Fruit fly (Drosophila melanogaster) Kc167 (cell line): Measurements from ENCODE around the gene ppk20.

Source experiments
- Sin3A ChIP-seq: fragments of >200 bp; optimal IDR thresholded peaks from 2 replicates; lab custom pipeline; 2018; ENCODE audit warnings: missing external identifiers
- h ChIP-seq: fragments of >200 bp; optimal IDR thresholded peaks from 3 replicates; lab custom pipeline; 2018; ENCODE audit warnings: missing external identifiers
- ttk ChIP-seq: sonication (Bioruptor generic); optimal IDR thresholded peaks from 2 replicates; lab custom pipeline; 2017; ENCODE audit warnings: missing external identifiers

DNA sequence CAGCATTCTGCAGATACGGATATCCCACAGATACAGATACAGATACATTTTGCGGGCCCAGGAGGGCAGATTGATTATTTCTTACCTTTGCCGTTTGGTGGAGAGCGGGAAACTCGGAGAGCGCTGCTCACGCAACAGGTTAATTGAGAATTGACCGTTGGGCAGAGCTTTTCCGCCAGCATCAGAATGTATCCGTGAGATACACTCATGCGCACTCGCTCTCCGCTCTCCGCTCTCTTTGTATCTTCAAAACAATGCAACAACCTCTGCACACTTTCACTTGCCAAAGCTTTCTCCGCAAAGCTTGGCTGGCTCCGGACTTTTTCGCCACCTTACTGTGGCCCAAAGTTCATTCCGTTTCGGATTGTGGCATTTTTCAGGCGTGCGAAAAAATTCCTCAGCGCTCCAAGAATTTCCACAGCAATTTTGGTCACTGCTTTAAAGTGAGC, 13.5 kb upstream of the ppk20 start, which contains the start of the genes CG7582 and Gycalpha99B:
- TF ChIP-seq h = no peak
- no peak for TF ChIP-seq Sin3A
- no peak for TF ChIP-seq ttk (lab: Kevin White, UChicago)
